Fruit fly (Drosophila melanogaster): ENCODE measurements around the gene Rint1.

Rint1 gene

DNA sequence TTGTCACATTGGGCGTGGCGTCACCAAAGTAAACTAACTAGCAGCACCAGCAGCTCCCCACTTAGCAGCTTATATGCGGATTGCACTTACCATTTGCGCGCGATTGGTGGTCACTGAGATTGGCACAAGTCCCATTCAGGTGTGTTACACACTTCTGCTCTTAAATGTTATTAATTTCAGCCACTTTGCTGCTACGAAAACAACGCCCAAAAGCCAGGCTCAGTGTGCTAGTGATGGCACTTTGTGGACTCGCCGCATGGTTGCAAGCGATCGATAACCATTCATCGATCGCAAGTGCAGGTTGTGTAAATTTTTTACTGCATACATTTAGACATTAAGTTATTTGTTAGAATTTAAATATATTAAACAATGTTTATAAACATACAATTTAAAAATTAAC, 11.6 kb downstream of the Rint1 start, which contains the start of the genes wrm1 and wrm2 (continued):
- TF ChIP-seq ttk (GFP tag; IDR thresholded peaks at IDR 0.05) (no peak), gem (tag; optimal IDR thresholded peaks at IDR 0.05) (no peak), CG10274 (GFP tag; optimal IDR thresholded peaks at IDR 0.05) (no peak), Fer1 (GFP tag; optimal IDR thresholded peaks at IDR 0.05) (peak; percentile 11), lilli (GFP tag; optimal IDR thresholded peaks at IDR 0.05) (no peak), jigr1 (GFP tag; IDR thresholded peaks at IDR 0.05) (no peak), twi (tag; optimal IDR thresholded peaks at IDR 0.05) (no peak), CG17186 (GFP tag; optimal IDR thresholded peaks at IDR 0.05) (peak; percentile 7), nerfin-2 (GFP tag; IDR thresholded peaks at IDR 0.05; ENCODE audit: partially characterized antibody) (no peak; the same call in 1 of the 2 replicates), CG3065 (GFP tag; optimal IDR thresholded peaks at IDR 0.05) (peak; percentile 66), CG9609 (GFP tag; optimal IDR thresholded peaks at IDR 0.05) (no peak), Scr (GFP tag; IDR thresholded peaks at IDR 0.05; ENCODE audit: partially characterized antibody) (peak; percentile 61), Nf-YC (tag; optimal IDR thresholded peaks at IDR 0.05) (peak; percentile 10), stwl (tag; optimal IDR thresholded peaks at IDR 0.05) (peak; percentile 76), sna (GFP tag; IDR thresholded peaks at IDR 0.05; ENCODE audit: partially characterized antibody) (no peak; the same call in 1 of the 2 replicates), caup (GFP tag; optimal IDR thresholded peaks at IDR 0.05; ENCODE audit: severe bottlenecking) (no peak), Xrp1 (GFP tag; IDR thresholded peaks at IDR 0.05) (0 out of 2 replicates have a peak, but pooled peaks have one; percentile 5), pros (GFP tag; optimal IDR thresholded peaks at IDR 0.05) (no peak), CG8924 (tag; optimal IDR thresholded peaks at IDR 0.05) (peak; percentile 66), CG12769 (tag; optimal IDR thresholded peaks at IDR 0.05) (no peak), D (optimal IDR thresholded peaks at IDR 0.05) (no peak), D (GFP tag; optimal IDR thresholded peaks at IDR 0.05) (no peak), Vsx1 (GFP tag; optimal IDR thresholded peaks at IDR 0.05) (no peak), ash1 (GFP tag; optimal IDR thresholded peaks at IDR 0.05) (no peak), CG6791 (GFP tag; IDR thresholded peaks at IDR 0.05; ENCODE audit: partially characterized antibody) (peak; percentile 67)

DNA sequence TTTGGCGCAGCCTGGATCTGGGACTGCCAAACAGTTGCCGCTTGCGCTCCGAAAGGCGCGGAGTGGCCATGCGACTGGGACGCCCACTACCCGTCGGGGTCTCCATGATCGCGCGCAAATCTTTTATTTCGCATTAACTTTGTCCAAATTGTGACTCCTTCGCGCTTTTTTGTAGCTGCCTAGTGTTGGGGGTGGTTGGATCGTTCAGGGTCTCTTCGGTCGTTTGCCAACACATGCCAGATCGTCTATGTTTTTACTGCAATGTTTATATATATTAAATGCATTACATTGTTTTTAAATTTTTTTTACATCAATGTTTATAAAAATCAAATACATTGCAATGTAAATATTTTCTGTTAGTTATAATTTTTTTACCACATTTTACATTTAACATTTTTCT, 15.4 kb downstream of the Rint1 start:
- TF ChIP-seq ci (GFP tag; IDR thresholded peaks at IDR 0.05), result 0 out of 3 replicates have a peak, but pooled peaks have one; percentile 20
- peak; percentile 46; the same call in 1 of the 2 replicates for TF ChIP-seq E2f2 (GFP tag; IDR thresholded peaks at IDR 0.05)
- peak; percentile 88 for TF ChIP-seq CG10267 (tag; optimal IDR thresholded peaks at IDR 0.05)
- TF ChIP-seq Xrp1 (GFP tag; IDR thresholded peaks at IDR 0.05), result no peak; the same call in 1 of the 2 replicates
- no peak for TF ChIP-seq CG18764 (GFP tag; optimal IDR thresholded peaks at IDR 0.05)
- TF ChIP-seq CG2120 (GFP tag; optimal IDR thresholded peaks at IDR 0.05), result peak; percentile 38
- peak; percentile 36 for TF ChIP-seq stwl (tag; optimal IDR thresholded peaks at IDR 0.05)
- TF ChIP-seq MESR4 (GFP tag; optimal IDR thresholded peaks at IDR 0.05), result peak; percentile 44
- TF ChIP-seq Eip74EF (GFP tag; optimal IDR thresholded peaks at IDR 0.05), result no peak
- no peak for TF ChIP-seq CG9437 (GFP tag; optimal IDR thresholded peaks at IDR 0.05)
- 0 out of 2 replicates have a peak, but pooled peaks have one; percentile 16 for TF ChIP-seq CG11247 (GFP tag; IDR thresholded peaks at IDR 0.05)
- TF ChIP-seq bbx (GFP tag; IDR thresholded peaks at IDR 0.05; ENCODE audit: partially characterized antibody), result peak; percentile 27; the same call in 1 of the 2 replicates
- no peak for TF ChIP-seq sqz (GFP tag; optimal IDR thresholded peaks at IDR 0.05)
- TF ChIP-seq CG9932 (GFP tag; IDR thresholded peaks at IDR 0.05), result peak; percentile 40; the same call in 1 of the 2 replicates
- peak; percentile 12; the same call in 1 of the 2 replicates for TF ChIP-seq sob (GFP tag; IDR thresholded peaks at IDR 0.05)
- TF ChIP-seq CG17568 (GFP tag; optimal IDR thresholded peaks at IDR 0.05), result no peak
- TF ChIP-seq sim (GFP tag; IDR thresholded peaks at IDR 0.05), result no peak
- TF ChIP-seq Rfx (GFP tag; IDR thresholded peaks at IDR 0.05), result peak; percentile 43; the same call in 1 of the 2 replicates
- no peak for TF ChIP-seq gro (GFP tag; optimal IDR thresholded peaks at IDR 0.05)
- TF ChIP-seq D19A (tag; optimal IDR thresholded peaks at IDR 0.05), result no peak
- peak; percentile 65 for TF ChIP-seq CG3995 (GFP tag; optimal IDR thresholded peaks at IDR 0.05)
- TF ChIP-seq CkIIα-i1 (GFP tag; IDR thresholded peaks at IDR 0.05), result no peak
- no peak for TF ChIP-seq lmd (GFP tag; IDR thresholded peaks at IDR 0.05)
- no peak for TF ChIP-seq Neu2 (GFP tag; optimal IDR thresholded peaks at IDR 0.05; ENCODE audit: borderline replicate concordance)
- 0 out of 2 replicates have a peak, but pooled peaks have one; percentile 18 for TF ChIP-seq vvl (GFP tag; IDR thresholded peaks at IDR 0.05)
- peak; percentile 36; the same call in 1 of the 2 replicates for TF ChIP-seq NFAT (GFP tag; IDR thresholded peaks at IDR 0.05)
- no peak for TF ChIP-seq BEAF-32 (GFP tag; optimal IDR thresholded peaks at IDR 0.05)

Measured in whole organism, embryonic.